Fruit fly (Drosophila melanogaster) S2 (cell line): ENCODE results near the gene mbm.

ENCODE experiments used
- CG8478 ChIP-seq: fragments of >200 bp; optimal IDR thresholded peaks from 2 replicates; lab custom pipeline; 2018
- CTCF ChIP-seq, 2 experiments: fragments of >200 bp; optimal IDR thresholded peaks; 2 replicates each; lab custom pipeline; 2018

DNA sequence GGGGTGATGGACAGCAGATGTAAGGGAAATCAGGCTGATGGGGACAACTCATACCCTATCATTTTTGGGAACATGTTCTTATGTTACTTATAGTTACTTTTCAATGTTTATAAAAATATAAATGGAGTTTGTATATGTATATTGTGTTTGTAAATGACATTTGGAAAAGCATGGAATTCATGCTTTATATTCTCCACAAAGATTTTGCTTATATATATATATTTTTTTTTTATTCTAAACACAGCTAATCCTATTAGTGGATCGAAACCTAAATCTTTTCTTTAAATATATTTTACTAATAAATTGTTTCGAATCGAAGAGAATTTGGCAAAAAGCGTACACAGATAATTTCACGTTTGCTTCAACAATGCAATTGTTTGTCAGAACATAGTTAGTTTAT, 15.5 kb upstream of the mbm start, which contains the start of gene Amnionless:
- TF ChIP-seq CG8478 (lab: Kevin White, UChicago) (no peak), CTCF (optimal IDR thresholded peaks at IDR 0.05; lab: Kevin White, UChicago) (no peak)
